Worm (Caenorhabditis elegans) whole organism, L2 larva: Measurements from ENCODE around the gene C50F4.6.
A peak's percentile ranks its signal among the peaks of the same experiment; 100 is the strongest.

ENCODE experiments used
- C34F6.9 ChIP-seq: fragments of 150-350 bp; optimal IDR thresholded peaks from 2 replicates; lab custom pipeline; 2014; ENCODE audit warnings: missing biosample characterization, missing genetic modification characterization
- F13H6.1 ChIP-seq: sonication (generic microtip); optimal IDR thresholded peaks from 2 replicates; lab custom pipeline; 2016; ENCODE audit warnings: missing genetic modification characterization, missing compliant biosample characterization
- R02D3.7 ChIP-seq: fragments of 150-350 bp; optimal IDR thresholded peaks from 2 replicates; lab custom pipeline; 2014; ENCODE audit warnings: missing biosample characterization, missing genetic modification characterization
- Y55F3AM.14 ChIP-seq: fragments of 200-800 bp; sonication (Bioruptor generic); optimal IDR thresholded peaks from 2 replicates; lab custom pipeline; 2018; ENCODE audit warnings: mild to moderate bottlenecking, missing genetic modification characterization, missing compliant biosample characterization
- ZK546.5 ChIP-seq: sonication (generic microtip); optimal IDR thresholded peaks from 2 replicates; lab custom pipeline; 2017; ENCODE audit warnings: missing biosample characterization, missing genetic modification characterization
- alr-1 ChIP-seq: fragments of 150-350 bp; optimal IDR thresholded peaks from 2 replicates; lab custom pipeline; 2014; ENCODE audit warnings: missing biosample characterization, missing genetic modification characterization
- aly-2 ChIP-seq: fragments of 150-350 bp; optimal IDR thresholded peaks from 2 replicates; lab custom pipeline; 2014; ENCODE audit warnings: missing biosample characterization, missing genetic modification characterization
- ama-1 ChIP-seq: fragments of 150-350 bp; optimal IDR thresholded peaks from 2 replicates; lab custom pipeline; 2018; ENCODE audit warnings: inconsistent platforms
- blmp-1 ChIP-seq: sonication (generic microtip); optimal IDR thresholded peaks from 2 replicates; lab custom pipeline; 2017; ENCODE audit warnings: missing genetic modification characterization, mild to moderate bottlenecking, missing compliant biosample characterization, antibody characterized with exemption, moderate library complexity; ENCODE audit not compliant: insufficient read depth
- ceh-16 ChIP-seq: fragments of 150-350 bp; optimal IDR thresholded peaks from 2 replicates; lab custom pipeline; 2014; ENCODE audit warnings: missing biosample characterization, missing genetic modification characterization
- ceh-82 ChIP-seq: fragments of 150-350 bp; optimal IDR thresholded peaks from 2 replicates; lab custom pipeline; 2014; ENCODE audit warnings: missing biosample characterization, missing genetic modification characterization
- crh-2 ChIP-seq: sonication (generic microtip); optimal IDR thresholded peaks from 2 replicates; lab custom pipeline; 2017; ENCODE audit warnings: missing biosample characterization, missing genetic modification characterization
- dmd-4 ChIP-seq: sonication (generic microtip); optimal IDR thresholded peaks from 2 replicates; lab custom pipeline; 2017; ENCODE audit warnings: missing biosample characterization, missing genetic modification characterization
- egl-27 ChIP-seq: sonication (generic microtip); optimal IDR thresholded peaks from 3 replicates; lab custom pipeline; 2017; ENCODE audit warnings: missing biosample characterization, missing genetic modification reagents, missing genetic modification characterization
- elt-1 ChIP-seq: fragments of 150-350 bp; optimal IDR thresholded peaks from 2 replicates; lab custom pipeline; 2014; ENCODE audit warnings: missing biosample characterization, missing genetic modification characterization
- elt-3 ChIP-seq: sonication (generic microtip); optimal IDR thresholded peaks from 2 replicates; lab custom pipeline; 2017; ENCODE audit warnings: missing biosample characterization, missing genetic modification characterization
- fos-1 ChIP-seq: fragments of 150-350 bp; optimal IDR thresholded peaks from 2 replicates; lab custom pipeline; 2014; ENCODE audit warnings: missing biosample characterization, missing genetic modification characterization
- gmeb-1 ChIP-seq: fragments of 150-350 bp; optimal IDR thresholded peaks from 2 replicates; lab custom pipeline; 2014; ENCODE audit warnings: missing biosample characterization, missing genetic modification characterization
- lin-11 ChIP-seq: fragments of 150-350 bp; sonication (generic microtip); optimal IDR thresholded peaks from 2 replicates; lab custom pipeline; 2014; ENCODE audit warnings: missing biosample characterization, missing genetic modification characterization, inconsistent platforms, mixed read lengths
- lin-13 ChIP-seq: fragments of 150-350 bp; optimal IDR thresholded peaks from 2 replicates; lab custom pipeline; 2014; ENCODE audit warnings: missing biosample characterization, missing genetic modification reagents, missing genetic modification characterization
- lin-39 ChIP-seq: fragments of 150-350 bp; optimal IDR thresholded peaks from 2 replicates; lab custom pipeline; 2014; ENCODE audit warnings: missing biosample characterization, missing genetic modification reagents, missing genetic modification characterization
- lsy-2 ChIP-seq, 2 experiments: fragments of 150-350 bp in 1 of 2; sonication (generic microtip) in 1 of 2; optimal IDR thresholded peaks; 2 replicates each; lab custom pipeline; 2014 to 2017; ENCODE audit warnings: missing biosample characterization in 2 of 2, missing genetic modification characterization in 2 of 2
- mab-5 ChIP-seq: fragments of 150-350 bp; optimal IDR thresholded peaks from 2 replicates; lab custom pipeline; 2014; ENCODE audit warnings: missing biosample characterization, missing genetic modification characterization
- mbf-1 ChIP-seq: sonication (generic microtip); optimal IDR thresholded peaks from 2 replicates; lab custom pipeline; 2017; ENCODE audit warnings: missing biosample characterization, missing genetic modification characterization
- mdl-1 ChIP-seq, 2 experiments: fragments of 150-350 bp in 1 of 2; sonication (generic microtip) in 1 of 2; optimal IDR thresholded peaks; 2 replicates each; lab custom pipeline; 2017; ENCODE audit warnings: missing biosample characterization in 2 of 2, missing genetic modification characterization in 2 of 2
- nhr-10 ChIP-seq: sonication (generic microtip); optimal IDR thresholded peaks from 2 replicates; lab custom pipeline; 2017; ENCODE audit warnings: missing biosample characterization, missing genetic modification characterization
- nhr-11 ChIP-seq: fragments of 150-350 bp; optimal IDR thresholded peaks from 2 replicates; lab custom pipeline; 2014; ENCODE audit warnings: missing biosample characterization, missing genetic modification characterization
- nhr-12 ChIP-seq: fragments of 150-350 bp; optimal IDR thresholded peaks from 2 replicates; lab custom pipeline; 2014; ENCODE audit warnings: missing biosample characterization, missing genetic modification characterization
- nhr-129 ChIP-seq: fragments of 150-350 bp; optimal IDR thresholded peaks from 2 replicates; lab custom pipeline; 2014; ENCODE audit warnings: missing biosample characterization, missing genetic modification characterization
- nhr-21 ChIP-seq: fragments of 150-350 bp; optimal IDR thresholded peaks from 2 replicates; lab custom pipeline; 2014; ENCODE audit warnings: missing biosample characterization, missing genetic modification characterization
- nhr-23 ChIP-seq: fragments of 150-350 bp; optimal IDR thresholded peaks from 2 replicates; lab custom pipeline; 2014; ENCODE audit warnings: missing biosample characterization, missing genetic modification reagents, missing genetic modification characterization
- nhr-237 ChIP-seq: fragments of 150-350 bp; optimal IDR thresholded peaks from 2 replicates; lab custom pipeline; 2014; ENCODE audit warnings: missing biosample characterization, missing genetic modification characterization
- nhr-25 ChIP-seq: fragments of 150-350 bp; sonication (generic microtip); optimal IDR thresholded peaks from 3 replicates; lab custom pipeline; 2014; ENCODE audit warnings: missing biosample characterization, missing genetic modification characterization
- nhr-6 ChIP-seq: fragments of 150-350 bp; optimal IDR thresholded peaks from 2 replicates; lab custom pipeline; 2014; ENCODE audit warnings: missing biosample characterization, missing genetic modification characterization
- nhr-77 ChIP-seq: fragments of 150-350 bp; optimal IDR thresholded peaks from 2 replicates; lab custom pipeline; 2014; ENCODE audit warnings: missing biosample characterization, missing genetic modification characterization
- peb-1 ChIP-seq: fragments of 150-350 bp; optimal IDR thresholded peaks from 2 replicates; lab custom pipeline; 2014; ENCODE audit warnings: missing biosample characterization, missing genetic modification characterization
- sem-4 ChIP-seq: fragments of 150-350 bp; optimal IDR thresholded peaks from 2 replicates; lab custom pipeline; 2014; ENCODE audit warnings: missing biosample characterization, missing genetic modification reagents, missing genetic modification characterization
- skn-1 ChIP-seq: sonication (generic microtip); optimal IDR thresholded peaks from 2 replicates; lab custom pipeline; 2017; ENCODE audit warnings: missing biosample characterization, missing genetic modification characterization
- sma-3 ChIP-seq: sonication (generic microtip); optimal IDR thresholded peaks from 2 replicates; lab custom pipeline; 2016; ENCODE audit warnings: missing genetic modification reagents, missing genetic modification characterization, missing compliant biosample characterization
- sma-9 ChIP-seq, 2 experiments: fragments of 150-350 bp in 1 of 2; sonication (generic microtip) in 1 of 2; optimal IDR thresholded peaks; 2 replicates each; lab custom pipeline; 2014 to 2016; ENCODE audit warnings: missing genetic modification characterization in 2 of 2, mild to moderate bottlenecking in 1 of 2, missing biosample characterization in 1 of 2, missing compliant biosample characterization in 1 of 2, missing genetic modification reagents in 1 of 2, moderate library complexity in 1 of 2
- snpc-4 ChIP-seq: fragments of 150-350 bp; optimal IDR thresholded peaks from 2 replicates; lab custom pipeline; 2014; ENCODE audit warnings: missing biosample characterization, missing genetic modification characterization
- unc-39 ChIP-seq: fragments of 150-350 bp; optimal IDR thresholded peaks from 2 replicates; lab custom pipeline; 2014; ENCODE audit warnings: missing biosample characterization, missing genetic modification characterization
- unc-55 ChIP-seq: fragments of 150-350 bp; sonication (generic microtip); optimal IDR thresholded peaks from 3 replicates; lab custom pipeline; 2014; ENCODE audit warnings: missing biosample characterization, missing genetic modification reagents, missing genetic modification characterization
- unc-62 ChIP-seq: fragments of 150-350 bp; optimal IDR thresholded peaks from 2 replicates; lab custom pipeline; 2014; ENCODE audit warnings: missing biosample characterization, missing genetic modification reagents, missing genetic modification characterization
- zag-1 ChIP-seq: fragments of 150-350 bp; optimal IDR thresholded peaks from 2 replicates; lab custom pipeline; 2014; ENCODE audit warnings: missing biosample characterization, missing genetic modification characterization
- ztf-1 ChIP-seq: fragments of 200-800 bp; sonication (Bioruptor generic); conservative IDR thresholded peaks from 2 replicates; pipeline ENCODE4 v1.3.6; 2022; ENCODE audit warnings: missing genetic modification characterization, missing compliant biosample characterization
- ztf-11 ChIP-seq: sonication (generic microtip); optimal IDR thresholded peaks from 2 replicates; lab custom pipeline; 2017; ENCODE audit warnings: missing biosample characterization, missing genetic modification characterization
- ztf-4 ChIP-seq: fragments of 150-350 bp; optimal IDR thresholded peaks from 2 replicates; lab custom pipeline; 2014; ENCODE audit warnings: missing biosample characterization, missing genetic modification characterization

The C50F4.6 gene

ce11 chrV:9546860-9547269 lies 973 bp downstream of the C50F4.6 start, which contains the start of gene his-37 (continued):
- TF ChIP-seq unc-55 (GFP tag; lab: Kevin White, UChicago), result peak; percentile 98
- peak; percentile 91 for TF ChIP-seq nhr-10 (tag; lab: Kevin White, UChicago)
- TF ChIP-seq nhr-237 (tag; lab: Kevin White, UChicago), result peak; percentile 90
- TF ChIP-seq elt-1, result no peak
- peak; percentile 99 for TF ChIP-seq nhr-129 (tag; lab: Kevin White, UChicago)
- peak; percentile 98 for TF ChIP-seq sma-9 (GFP tag; optimal IDR thresholded peaks at IDR 0.05; lab: Kevin White, UChicago)
- TF ChIP-seq sma-9 (tag; optimal IDR thresholded peaks at IDR 0.05; lab: Kevin White, UChicago), result no peak
- peak; percentile 99 for TF ChIP-seq nhr-6 (tag; lab: Kevin White, UChicago)
- peak; percentile 67 for TF ChIP-seq nhr-11 (tag; lab: Kevin White, UChicago)
- TF ChIP-seq C34F6.9, result peak; percentile 100
- peak; percentile 99 for TF ChIP-seq sem-4
- TF ChIP-seq lin-11 (tag; lab: Kevin White, UChicago), result peak; percentile 98
- TF ChIP-seq unc-39 (tag; lab: Kevin White, UChicago), result peak; percentile 41
- no peak for TF ChIP-seq mbf-1 (tag; lab: Kevin White, UChicago)

ce11 chrV:9549459-9549858 lies 3.6 kb downstream of the C50F4.6 start, which contains the start of gene nstp-10:
Gene nstp-10 (minus strand): TSS chrV:9549836.
- TF ChIP-seq nhr-77 (tag; lab: Kevin White, UChicago) (no peak), C34F6.9 (peak; percentile 37), blmp-1 (tag; lab: Kevin White, UChicago) (no peak), unc-55 (GFP tag; lab: Kevin White, UChicago) (peak; percentile 69), nhr-12 (tag; lab: Kevin White, UChicago) (no peak), nhr-237 (tag; lab: Kevin White, UChicago) (no peak), unc-62 (GFP tag; lab: Kevin White, UChicago) (no peak), nhr-23 (tag; lab: Kevin White, UChicago) (no peak), nhr-6 (tag; lab: Kevin White, UChicago) (no peak), aly-2 (tag; lab: Kevin White, UChicago) (no peak), nhr-21 (tag; lab: Kevin White, UChicago) (no peak), crh-2 (tag; lab: Kevin White, UChicago) (peak; percentile 19), F13H6.1 (tag; lab: Kevin White, UChicago) (no peak), mbf-1 (tag; lab: Kevin White, UChicago) (no peak), ZK546.5 (tag; lab: Kevin White, UChicago) (no peak), alr-1 (tag; lab: Kevin White, UChicago) (no peak), zag-1 (tag; lab: Kevin White, UChicago) (no peak), sem-4 (no peak), elt-1 (no peak), nhr-129 (tag; lab: Kevin White, UChicago) (peak; percentile 55), elt-3 (no peak), R02D3.7 (tag; lab: Kevin White, UChicago) (no peak), sma-9 (GFP tag; optimal IDR thresholded peaks at IDR 0.05; lab: Kevin White, UChicago) (no peak), sma-9 (tag; optimal IDR thresholded peaks at IDR 0.05; lab: Kevin White, UChicago) (no peak), nhr-11 (tag; lab: Kevin White, UChicago) (no peak), peb-1 (no peak), gmeb-1 (tag; lab: Kevin White, UChicago) (peak; percentile 7), lin-13 (GFP tag; lab: Kevin White, UChicago) (peak; percentile 36), Y55F3AM.14 (GFP tag; lab: Kevin White, UChicago) (no peak), sma-3 (no peak), lsy-2 (tag; optimal IDR thresholded peaks at IDR 0.05; lab: Kevin White, UChicago) (peak; percentile 3 to 78), lin-11 (tag; lab: Kevin White, UChicago) (no peak), ztf-4 (tag; lab: Kevin White, UChicago) (no peak), nhr-10 (tag; lab: Kevin White, UChicago) (no peak), ama-1 (lab: Kevin White, UChicago) (no peak), nhr-25 (no peak), lin-39 (tag; lab: Kevin White, UChicago) (no peak), dmd-4 (tag; lab: Kevin White, UChicago) (no peak), ztf-1 (GFP tag; lab: Robert Waterston, UW) (no peak), snpc-4 (tag; lab: Kevin White, UChicago) (no peak), mdl-1 (tag; optimal IDR thresholded peaks at IDR 0.05; lab: Kevin White, UChicago) (no peak), ztf-11 (tag; lab: Kevin White, UChicago) (no peak), fos-1 (peak; percentile 12), skn-1 (tag; lab: Kevin White, UChicago) (no peak), ceh-16 (tag; lab: Kevin White, UChicago) (no peak), unc-39 (tag; lab: Kevin White, UChicago) (no peak), ceh-82 (no peak), egl-27 (tag; lab: Kevin White, UChicago) (no peak), mab-5 (tag; lab: Kevin White, UChicago) (no peak)
